Fruit fly (Drosophila melanogaster) whole organism, embryonic: Measurements from ENCODE around the gene CG10029.

Source experiments
- ATbp ChIP-seq: fragments of 200-800 bp; sonication (Bioruptor generic); optimal IDR thresholded peaks from 2 replicates; lab custom pipeline; 2017; ENCODE audit warnings: missing biosample characterization, mild to moderate bottlenecking, missing genetic modification characterization, missing genetic modification reagents
- Atf-2 ChIP-seq: fragments of 200-800 bp; sonication (Bioruptor generic); optimal IDR thresholded peaks from 2 replicates; lab custom pipeline; 2016; ENCODE audit warnings: missing biosample characterization, missing genetic modification characterization
- Bgb ChIP-seq: fragments of 200-800 bp; sonication (Bioruptor generic); IDR thresholded peaks from 2 replicates; pipeline ENCODE4 v1.3.6; 2022; ENCODE audit warnings: missing biosample characterization, missing genetic modification characterization; ENCODE audit not compliant: partially characterized antibody
- CG1024 ChIP-seq: fragments of 200-800 bp; sonication (Bioruptor generic); IDR thresholded peaks from 2 replicates; pipeline ENCODE4 v1.3.6; 2022; ENCODE audit warnings: missing biosample characterization, missing genetic modification characterization
- CG10267 ChIP-seq: fragments of 200-800 bp; sonication (Bioruptor generic); optimal IDR thresholded peaks from 2 replicates; lab custom pipeline; 2018; ENCODE audit warnings: missing biosample characterization, mild to moderate bottlenecking, missing genetic modification characterization, moderate library complexity
- CG10431 ChIP-seq: fragments of 200-800 bp; sonication (Bioruptor generic); optimal IDR thresholded peaks from 3 replicates; lab custom pipeline; 2018; ENCODE audit warnings: missing biosample characterization, mild to moderate bottlenecking, missing genetic modification characterization
- CG12104 ChIP-seq: fragments of 200-800 bp; sonication (Bioruptor generic); optimal IDR thresholded peaks from 3 replicates; lab custom pipeline; 2016; ENCODE audit warnings: missing biosample characterization, missing genetic modification characterization
- CG12942 ChIP-seq: fragments of 200-800 bp; sonication (Bioruptor generic); optimal IDR thresholded peaks from 3 replicates; lab custom pipeline; 2016; ENCODE audit warnings: missing biosample characterization, missing genetic modification characterization
- CG14965 ChIP-seq: fragments of 200-800 bp; sonication (Bioruptor generic); optimal IDR thresholded peaks from 2 replicates; lab custom pipeline; 2016; ENCODE audit warnings: missing biosample characterization, missing genetic modification characterization, borderline replicate concordance
- CG17568 ChIP-seq: fragments of 200-800 bp; sonication (Bioruptor generic); optimal IDR thresholded peaks from 2 replicates; lab custom pipeline; 2018; ENCODE audit warnings: missing biosample characterization, mild to moderate bottlenecking, missing genetic modification characterization, moderate library complexity
- CG2120 ChIP-seq: fragments of 200-800 bp; sonication (Bioruptor generic); optimal IDR thresholded peaks from 3 replicates; lab custom pipeline; 2016; ENCODE audit warnings: missing biosample characterization, missing genetic modification characterization
- CG2712 ChIP-seq: fragments of 200-800 bp; optimal IDR thresholded peaks from 3 replicates; lab custom pipeline; 2019; ENCODE audit warnings: missing biosample characterization, mild to moderate bottlenecking, missing genetic modification characterization, moderate library complexity
- CG30431 ChIP-seq: fragments of 200-800 bp; sonication (Bioruptor generic); optimal IDR thresholded peaks from 2 replicates; lab custom pipeline; 2017; ENCODE audit warnings: missing biosample characterization, missing genetic modification characterization
- CG31365 ChIP-seq: fragments of 200-800 bp; sonication (Bioruptor generic); optimal IDR thresholded peaks from 2 replicates; lab custom pipeline; 2018; ENCODE audit warnings: missing biosample characterization, mild to moderate bottlenecking, missing genetic modification characterization
- CG3847 ChIP-seq: fragments of 200-800 bp; sonication (Bioruptor generic); IDR thresholded peaks from 2 replicates; pipeline ENCODE4 v1.3.6; 2022; ENCODE audit warnings: missing biosample characterization, missing genetic modification characterization
- CG4360 ChIP-seq: fragments of 200-800 bp; sonication (Bioruptor generic); IDR thresholded peaks from 2 replicates; pipeline ENCODE4 v1.3.6; 2022; ENCODE audit warnings: missing biosample characterization, missing genetic modification characterization
- CG5180 ChIP-seq: fragments of 200-800 bp; sonication (Bioruptor generic); optimal IDR thresholded peaks from 3 replicates; lab custom pipeline; 2017; ENCODE audit warnings: missing biosample characterization, missing genetic modification characterization, mild to moderate bottlenecking, moderate library complexity, missing genetic modification reagents
- CG5953 ChIP-seq: fragments of 200-800 bp; sonication (Bioruptor generic); IDR thresholded peaks from 2 replicates; pipeline ENCODE4 v1.3.6; 2022; ENCODE audit warnings: missing biosample characterization, missing genetic modification characterization
- CG6175 ChIP-seq: fragments of 200-800 bp; sonication (Bioruptor generic); IDR thresholded peaks from 3 replicates; pipeline ENCODE4 v1.3.6; 2022; ENCODE audit warnings: missing biosample characterization, missing genetic modification characterization
- CG6813 ChIP-seq: fragments of 200-800 bp; sonication (Bioruptor generic); optimal IDR thresholded peaks from 2 replicates; lab custom pipeline; 2017; ENCODE audit warnings: missing biosample characterization, missing genetic modification characterization, mild to moderate bottlenecking, moderate library complexity, missing genetic modification reagents
- CG7987 ChIP-seq: fragments of 200-800 bp; sonication (Bioruptor generic); optimal IDR thresholded peaks from 2 replicates; lab custom pipeline; 2018; ENCODE audit warnings: missing biosample characterization, mild to moderate bottlenecking, missing genetic modification characterization, moderate library complexity
- CG9817 ChIP-seq: fragments of 200-800 bp; sonication (Bioruptor generic); optimal IDR thresholded peaks from 2 replicates; lab custom pipeline; 2018; ENCODE audit warnings: missing biosample characterization, mild to moderate bottlenecking, missing genetic modification characterization, moderate library complexity
- CG9932 ChIP-seq: fragments of 200-800 bp; sonication (Bioruptor generic); IDR thresholded peaks from 2 replicates; pipeline ENCODE4 v1.3.6; 2022; ENCODE audit warnings: missing biosample characterization, missing genetic modification characterization
- D19B ChIP-seq: fragments of 200-800 bp; sonication (Bioruptor generic); optimal IDR thresholded peaks from 2 replicates; lab custom pipeline; 2017; ENCODE audit warnings: missing biosample characterization, mild to moderate bottlenecking, missing genetic modification characterization
- Dbx ChIP-seq: fragments of 200-800 bp; sonication (Bioruptor generic); IDR thresholded peaks from 3 replicates; pipeline ENCODE4 v1.3.6; 2022; ENCODE audit warnings: missing biosample characterization, missing genetic modification characterization
- Doc3 ChIP-seq: fragments of 200-800 bp; sonication (Bioruptor generic); IDR thresholded peaks from 3 replicates; pipeline ENCODE4 v1.3.6; 2022; ENCODE audit warnings: missing biosample characterization, missing genetic modification characterization; ENCODE audit not compliant: partially characterized antibody
- HLHmδ ChIP-seq: fragments of 200-800 bp; sonication (Bioruptor generic); optimal IDR thresholded peaks from 2 replicates; lab custom pipeline; 2018; ENCODE audit warnings: missing biosample characterization, mild to moderate bottlenecking, missing genetic modification characterization, moderate library complexity
- Nf-YC ChIP-seq: fragments of 200-800 bp; optimal IDR thresholded peaks from 3 replicates; lab custom pipeline; 2019; ENCODE audit warnings: missing biosample characterization, mild to moderate bottlenecking, missing genetic modification characterization, moderate library complexity
- Oli ChIP-seq: fragments of 200-800 bp; sonication (Bioruptor generic); optimal IDR thresholded peaks from 2 replicates; lab custom pipeline; 2018; ENCODE audit warnings: missing biosample characterization, mild to moderate bottlenecking, missing genetic modification characterization, moderate library complexity
- Sin3A ChIP-seq: fragments of >200 bp; optimal IDR thresholded peaks from 2 replicates; lab custom pipeline; 2018
- Trl ChIP-seq, 3 experiments: fragments of >200 bp in 2 of 3; fragments of 200-800 bp in 1 of 3; sonication (Bioruptor generic) in 1 of 3; optimal IDR thresholded peaks; 2 replicates in 1 of 3; 3 replicates in 2 of 3; lab custom pipeline; 2016 to 2017; ENCODE audit warnings: missing biosample characterization in 1 of 3, missing genetic modification characterization in 1 of 3
- ash1 ChIP-seq: fragments of 200-800 bp; sonication (Bioruptor generic); optimal IDR thresholded peaks from 2 replicates; lab custom pipeline; 2018; ENCODE audit warnings: missing biosample characterization, mild to moderate bottlenecking, missing genetic modification characterization
- cad ChIP-seq: fragments of >200 bp; optimal IDR thresholded peaks from 2 replicates; lab custom pipeline; 2017; ENCODE audit warnings: missing biosample characterization, missing genetic modification characterization
- chm ChIP-seq: fragments of 200-800 bp; sonication (Bioruptor generic); IDR thresholded peaks from 2 replicates; pipeline ENCODE4 v1.3.6; 2022; ENCODE audit warnings: missing biosample characterization, missing genetic modification characterization
- dm ChIP-seq: fragments of 200-800 bp; sonication (Bioruptor generic); optimal IDR thresholded peaks from 3 replicates; lab custom pipeline; 2016; ENCODE audit warnings: missing biosample characterization, missing genetic modification characterization
- en ChIP-seq: fragments of 200-800 bp; sonication (Bioruptor generic); optimal IDR thresholded peaks from 2 replicates; lab custom pipeline; 2016; ENCODE audit warnings: missing biosample characterization, missing genetic modification characterization
- gem ChIP-seq: fragments of 200-800 bp; sonication (Bioruptor generic); optimal IDR thresholded peaks from 2 replicates; lab custom pipeline; 2019; ENCODE audit warnings: missing biosample characterization, mild to moderate bottlenecking, missing genetic modification characterization, moderate library complexity
- gro ChIP-seq: fragments of 200-800 bp; sonication (Bioruptor generic); optimal IDR thresholded peaks from 2 replicates; lab custom pipeline; 2016; ENCODE audit warnings: missing biosample characterization, missing genetic modification characterization
- gsb ChIP-seq: fragments of 200-800 bp; sonication (Bioruptor generic); IDR thresholded peaks from 2 replicates; pipeline ENCODE4 v1.3.6; 2022; ENCODE audit warnings: missing biosample characterization, missing genetic modification characterization
- gsb-n ChIP-seq: fragments of 200-800 bp; sonication (Bioruptor generic); optimal IDR thresholded peaks from 3 replicates; lab custom pipeline; 2018; ENCODE audit warnings: missing biosample characterization, mild to moderate bottlenecking, missing genetic modification characterization
- h ChIP-seq: fragments of >200 bp; optimal IDR thresholded peaks from 2 replicates; lab custom pipeline; 2017
- ind ChIP-seq: fragments of 200-800 bp; sonication (Bioruptor generic); optimal IDR thresholded peaks from 3 replicates; lab custom pipeline; 2016; ENCODE audit warnings: missing biosample characterization, missing genetic modification characterization
- kay ChIP-seq: fragments of 200-800 bp; sonication (Bioruptor generic); optimal IDR thresholded peaks from 2 replicates; lab custom pipeline; 2016; ENCODE audit warnings: missing biosample characterization, missing genetic modification characterization
- klu ChIP-seq: fragments of 200-800 bp; sonication (Bioruptor generic); IDR thresholded peaks from 2 replicates; pipeline ENCODE4 v1.3.6; 2022; ENCODE audit warnings: missing biosample characterization, missing genetic modification characterization
- knrl ChIP-seq: fragments of 200-800 bp; sonication (Bioruptor generic); IDR thresholded peaks from 3 replicates; pipeline ENCODE4 v1.3.6; 2022; ENCODE audit warnings: missing biosample characterization, missing genetic modification characterization; ENCODE audit not compliant: partially characterized antibody
- mam ChIP-seq: fragments of 200-800 bp; sonication (Bioruptor generic); optimal IDR thresholded peaks from 3 replicates; lab custom pipeline; 2016; ENCODE audit warnings: missing biosample characterization, missing genetic modification characterization
- run ChIP-seq: fragments of 200-800 bp; sonication (Bioruptor generic); optimal IDR thresholded peaks from 3 replicates; lab custom pipeline; 2018; ENCODE audit warnings: missing biosample characterization, mild to moderate bottlenecking, missing genetic modification characterization
- tna ChIP-seq: fragments of 200-800 bp; sonication (Bioruptor generic); IDR thresholded peaks from 2 replicates; pipeline ENCODE4 v1.3.6; 2022; ENCODE audit warnings: missing biosample characterization, missing genetic modification characterization; ENCODE audit not compliant: partially characterized antibody
- trh ChIP-seq: fragments of 200-800 bp; sonication (Bioruptor generic); optimal IDR thresholded peaks from 2 replicates; lab custom pipeline; 2016; ENCODE audit warnings: missing biosample characterization, missing genetic modification characterization
- usp ChIP-seq: fragments of >200 bp; optimal IDR thresholded peaks from 2 replicates; lab custom pipeline; 2017; ENCODE audit warnings: missing biosample characterization, missing genetic modification characterization
- zfh1 ChIP-seq: fragments of 200-800 bp; sonication (Bioruptor generic); IDR thresholded peaks from 3 replicates; pipeline ENCODE4 v1.3.6; 2022; ENCODE audit warnings: missing biosample characterization, missing genetic modification characterization

CG10029 gene

DNA sequence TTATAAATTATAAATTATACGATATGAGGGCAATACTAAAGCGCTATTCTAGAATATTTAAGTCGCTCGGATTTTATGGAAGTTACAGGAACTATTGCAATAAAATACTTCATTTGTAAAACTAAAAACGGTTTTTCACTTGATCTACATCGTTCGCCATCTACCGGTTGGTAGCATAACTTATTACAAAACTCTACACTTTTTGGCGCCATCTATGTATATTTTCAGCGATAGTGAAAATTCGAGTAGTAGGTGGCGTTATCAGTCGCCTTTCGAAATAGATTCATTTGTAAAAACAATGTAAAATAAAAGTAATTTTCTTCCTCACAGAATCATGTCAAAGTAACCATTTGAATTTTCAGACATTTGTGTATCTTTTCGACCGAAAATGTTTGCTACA, 29.4 kb upstream of the CG10029 start, which contains the start of gene nxf4 (continued):
- TF ChIP-seq klu, result peak; percentile 53
- no peak for TF ChIP-seq Nf-YC (tag; lab: Kevin White, UChicago)
- peak; percentile 75 for TF ChIP-seq Bgb (GFP tag; lab: Robert Waterston, UW)
- TF ChIP-seq tna (GFP tag; lab: Robert Waterston, UW), result no peak
- no peak for TF ChIP-seq run (tag; lab: Kevin White, UChicago)
- TF ChIP-seq trh (GFP tag; lab: Kevin White, UChicago), result peak; percentile 68
- peak; percentile 74 for TF ChIP-seq en (GFP tag; lab: Kevin White, UChicago)
- TF ChIP-seq CG2712 (tag; lab: Kevin White, UChicago), result peak; percentile 76
- no peak for TF ChIP-seq ash1 (GFP tag; lab: Kevin White, UChicago)
- peak; percentile 74 for TF ChIP-seq knrl (GFP tag; lab: Robert Waterston, UW)
- no peak for TF ChIP-seq HLHmδ
- peak; percentile 52 for TF ChIP-seq CG12104 (GFP tag; lab: Kevin White, UChicago)
- TF ChIP-seq CG10267 (tag; lab: Kevin White, UChicago), result peak; percentile 62
- TF ChIP-seq Doc3 (GFP tag; lab: Robert Waterston, UW), result no peak
- TF ChIP-seq CG9817, result peak; percentile 80
- TF ChIP-seq CG9932 (GFP tag; lab: Robert Waterston, UW), result peak; percentile 85
- peak; percentile 76 for TF ChIP-seq gem (tag; lab: Kevin White, UChicago)
- peak; percentile 13; the same call in 1 of the 2 replicates for TF ChIP-seq gsb
- peak; percentile 74 for TF ChIP-seq CG12942 (GFP tag; lab: Kevin White, UChicago)
- TF ChIP-seq gro, result peak; percentile 73
- TF ChIP-seq gsb-n (tag; lab: Kevin White, UChicago), result peak; percentile 1
- TF ChIP-seq Oli (tag; lab: Kevin White, UChicago), result peak; percentile 37
- TF ChIP-seq D19B (GFP tag; lab: Kevin White, UChicago), result peak; percentile 39
- TF ChIP-seq chm (GFP tag; lab: Robert Waterston, UW), result no peak
- 0 out of 2 replicates have a peak, but pooled peaks have one; percentile 20 for TF ChIP-seq CG5953
- no peak for TF ChIP-seq CG17568 (GFP tag; lab: Kevin White, UChicago)
- TF ChIP-seq CG10431 (GFP tag; lab: Kevin White, UChicago), result no peak
- peak; percentile 57; the same call in 1 of the 3 replicates for TF ChIP-seq CG6175 (GFP tag; lab: Robert Waterston, UW)
- TF ChIP-seq CG31365, result no peak
- TF ChIP-seq h, result no peak
- TF ChIP-seq CG1024 (GFP tag; lab: Robert Waterston, UW), result no peak
- TF ChIP-seq CG4360 (GFP tag; lab: Robert Waterston, UW), result no peak
- TF ChIP-seq CG7987 (GFP tag; lab: Kevin White, UChicago), result no peak
- TF ChIP-seq kay (GFP tag; lab: Kevin White, UChicago), result no peak
- peak; percentile 74 for TF ChIP-seq CG2120 (GFP tag; lab: Kevin White, UChicago)
- peak; percentile 10 for TF ChIP-seq ATbp (GFP tag; lab: Kevin White, UChicago)
- peak; percentile 79 for TF ChIP-seq CG3847 (GFP tag; lab: Robert Waterston, UW)
- peak; percentile 100 for TF ChIP-seq CG14965 (GFP tag; lab: Kevin White, UChicago)
- no peak for TF ChIP-seq CG6813
- TF ChIP-seq usp (GFP tag; lab: Kevin White, UChicago), result no peak
- peak; percentile 72 for TF ChIP-seq ind (GFP tag; lab: Kevin White, UChicago)
- TF ChIP-seq Atf-2 (GFP tag; lab: Kevin White, UChicago), result peak; percentile 63
- TF ChIP-seq CG30431 (GFP tag; lab: Kevin White, UChicago), result peak; percentile 69
- no peak for TF ChIP-seq CG5180 (GFP tag; lab: Kevin White, UChicago)
- TF ChIP-seq mam (GFP tag; lab: Kevin White, UChicago), result peak; percentile 74
- no peak for TF ChIP-seq cad (GFP tag; lab: Kevin White, UChicago)
- TF ChIP-seq Dbx (GFP tag; lab: Robert Waterston, UW), result peak; percentile 86
- TF ChIP-seq zfh1, result peak; percentile 69; the same call in 2 of the 3 replicates
- no peak for TF ChIP-seq Trl (optimal IDR thresholded peaks at IDR 0.05; lab: Kevin White, UChicago)
- peak; percentile 87 for TF ChIP-seq Trl (GFP tag; optimal IDR thresholded peaks at IDR 0.05; lab: Kevin White, UChicago)
- TF ChIP-seq Sin3A (lab: Kevin White, UChicago), result no peak
- TF ChIP-seq dm (GFP tag; lab: Kevin White, UChicago), result peak; percentile 67
